Worm (Caenorhabditis elegans) whole organism, young adult: ENCODE data around the gene C16A3.6.

ENCODE experiments used
- F10E7.11 ChIP-seq: sonication (generic microtip); optimal IDR thresholded peaks from 2 replicates; lab custom pipeline; 2017; ENCODE audit warnings: mild to moderate bottlenecking, missing genetic modification characterization, moderate library complexity, missing compliant biosample characterization
- F39B2.1 ChIP-seq: fragments of 200-800 bp; sonication (Bioruptor generic); IDR thresholded peaks from 2 replicates; pipeline ENCODE4 v1.3.6; 2022; ENCODE audit warnings: missing genetic modification reagents, missing genetic modification characterization, missing compliant biosample characterization
- F52B5.7 ChIP-seq: sonication (generic microtip); optimal IDR thresholded peaks from 2 replicates; lab custom pipeline; 2016; ENCODE audit warnings: mild to moderate bottlenecking, missing genetic modification characterization, missing compliant biosample characterization
- F55B11.4 ChIP-seq: sonication (generic microtip); optimal IDR thresholded peaks from 2 replicates; lab custom pipeline; 2016; ENCODE audit warnings: missing compliant biosample characterization, missing genetic modification characterization, borderline replicate concordance; ENCODE audit not compliant: insufficient read depth
- F57A8.1 ChIP-seq: fragments of 200-800 bp; sonication (Bioruptor generic); optimal IDR thresholded peaks from 2 replicates; lab custom pipeline; 2018; ENCODE audit warnings: mild to moderate bottlenecking, missing genetic modification characterization, moderate library complexity, missing compliant biosample characterization
- T26A5.8 ChIP-seq: sonication (generic microtip); optimal IDR thresholded peaks from 2 replicates; lab custom pipeline; 2016; ENCODE audit warnings: missing genetic modification characterization, missing compliant biosample characterization
- Y53F4B.3 ChIP-seq: fragments of 200-800 bp; sonication (Bioruptor generic); IDR thresholded peaks from 2 replicates; pipeline ENCODE4 v1.3.6; 2022; ENCODE audit warnings: missing genetic modification reagents, missing genetic modification characterization, missing compliant biosample characterization
- ama-1 ChIP-seq, 3 experiments: fragments of 150-350 bp in 1 of 3; sonication (generic microtip) in 2 of 3; optimal IDR thresholded peaks; 2 replicates each; lab custom pipeline; 2014 to 2018; ENCODE audit warnings: missing biosample characterization in 2 of 3, missing genetic modification characterization in 2 of 3, missing genetic modification reagents in 2 of 3
- athp-1 ChIP-seq: sonication (generic microtip); optimal IDR thresholded peaks from 2 replicates; lab custom pipeline; 2017; ENCODE audit warnings: mild to moderate bottlenecking, missing genetic modification characterization, missing compliant biosample characterization
- attf-3 ChIP-seq: fragments of 200-800 bp; sonication (Bioruptor generic); conservative IDR thresholded peaks from 2 replicates; pipeline ENCODE4 v1.3.6; 2022; ENCODE audit warnings: missing genetic modification reagents, missing genetic modification characterization, missing compliant biosample characterization
- attf-6 ChIP-seq: fragments of 200-800 bp; sonication (Bioruptor generic); IDR thresholded peaks from 2 replicates; pipeline ENCODE4 v1.3.6; 2022; ENCODE audit warnings: missing genetic modification reagents, missing genetic modification characterization, missing compliant biosample characterization
- bed-1 ChIP-seq: fragments of 200-800 bp; sonication (Bioruptor generic); IDR thresholded peaks from 2 replicates; pipeline ENCODE4 v1.3.6; 2022; ENCODE audit warnings: missing genetic modification reagents, missing genetic modification characterization, missing compliant biosample characterization
- ccch-3 ChIP-seq: fragments of 200-800 bp; sonication (Bioruptor generic); optimal IDR thresholded peaks from 2 replicates; lab custom pipeline; 2018; ENCODE audit warnings: mild to moderate bottlenecking, missing genetic modification characterization, missing compliant biosample characterization
- ceh-58 ChIP-seq: fragments of 200-800 bp; sonication (Bioruptor generic); IDR thresholded peaks from 2 replicates; pipeline ENCODE4 v1.3.6; 2022; ENCODE audit warnings: missing genetic modification characterization, missing compliant biosample characterization
- ceh-79 ChIP-seq: sonication (generic microtip); optimal IDR thresholded peaks from 2 replicates; lab custom pipeline; 2017; ENCODE audit warnings: mild to moderate bottlenecking, missing genetic modification characterization, missing compliant biosample characterization
- ceh-91 ChIP-seq: fragments of 200-800 bp; sonication (Bioruptor generic); IDR thresholded peaks from 2 replicates; pipeline ENCODE4 v1.3.6; 2022; ENCODE audit warnings: missing genetic modification reagents, missing genetic modification characterization, missing compliant biosample characterization
- dox-1 ChIP-seq: fragments of 200-800 bp; sonication (Bioruptor generic); IDR thresholded peaks from 2 replicates; pipeline ENCODE4 v1.3.6; 2022; ENCODE audit warnings: missing genetic modification reagents, missing genetic modification characterization, missing compliant biosample characterization
- gei-17 ChIP-seq: fragments of 200-800 bp; sonication (Bioruptor generic); optimal IDR thresholded peaks from 2 replicates; lab custom pipeline; 2018; ENCODE audit warnings: mild to moderate bottlenecking, missing genetic modification characterization, missing compliant biosample characterization
- hmg-1.2 ChIP-seq: fragments of 200-800 bp; sonication (Bioruptor generic); IDR thresholded peaks from 2 replicates; pipeline ENCODE4 v1.3.6; 2022; ENCODE audit warnings: missing genetic modification reagents, missing genetic modification characterization, missing compliant biosample characterization
- hrde-1 ChIP-seq: sonication (generic microtip); optimal IDR thresholded peaks from 2 replicates; lab custom pipeline; 2016; ENCODE audit warnings: missing genetic modification characterization, mild to moderate bottlenecking, missing compliant biosample characterization, moderate library complexity, missing genotype, missing genetic modification reagents, borderline replicate concordance
- lin-26 ChIP-seq: fragments of 200-800 bp; sonication (Bioruptor generic); IDR thresholded peaks from 2 replicates; pipeline ENCODE4 v1.3.6; 2022; ENCODE audit warnings: missing genetic modification reagents, missing genetic modification characterization, missing compliant biosample characterization
- lin-35 ChIP-seq, 3 experiments: fragments of 150-350 bp in 2 of 3; sonication (generic microtip) in 1 of 3; optimal IDR thresholded peaks; 2 replicates each; lab custom pipeline; 2014 to 2018; ENCODE audit warnings: missing biosample characterization in 3 of 3, missing genetic modification characterization in 3 of 3, missing genetic modification reagents in 3 of 3
- lin-40 ChIP-seq: sonication (generic microtip); optimal IDR thresholded peaks from 2 replicates; lab custom pipeline; 2016; ENCODE audit warnings: missing genetic modification characterization, mild to moderate bottlenecking, missing compliant biosample characterization, missing genotype, missing genetic modification reagents
- lsl-1 ChIP-seq: fragments of 200-800 bp; sonication (Bioruptor generic); optimal IDR thresholded peaks from 2 replicates; lab custom pipeline; 2018; ENCODE audit warnings: mild to moderate bottlenecking, missing genetic modification characterization, moderate library complexity, missing compliant biosample characterization
- lsy-27 ChIP-seq: sonication (generic microtip); optimal IDR thresholded peaks from 2 replicates; lab custom pipeline; 2017; ENCODE audit warnings: missing genetic modification characterization, mild to moderate bottlenecking, missing compliant biosample characterization, antibody characterized with exemption, missing genotype, borderline replicate concordance; ENCODE audit not compliant: insufficient read depth
- mel-28 ChIP-seq: sonication (generic microtip); optimal IDR thresholded peaks from 2 replicates; lab custom pipeline; 2016; ENCODE audit warnings: borderline replicate concordance, mild to moderate bottlenecking, missing genetic modification characterization, missing compliant biosample characterization
- nfya-1 ChIP-seq: sonication (generic microtip); optimal IDR thresholded peaks from 2 replicates; lab custom pipeline; 2017; ENCODE audit warnings: antibody characterized with exemption, missing compliant biosample characterization, missing genetic modification characterization, borderline replicate concordance; ENCODE audit not compliant: insufficient read depth
- nfyb-1 ChIP-seq: fragments of 200-800 bp; sonication (Bioruptor generic); IDR thresholded peaks from 2 replicates; pipeline ENCODE4 v1.3.6; 2022; ENCODE audit warnings: missing genetic modification reagents, missing genetic modification characterization, missing compliant biosample characterization
- nhr-120 ChIP-seq: fragments of 200-800 bp; sonication (Bioruptor generic); IDR thresholded peaks from 2 replicates; pipeline ENCODE4 v1.3.6; 2022; ENCODE audit warnings: missing genetic modification characterization, missing compliant biosample characterization
- nhr-80 ChIP-seq: sonication (generic microtip); optimal IDR thresholded peaks from 2 replicates; lab custom pipeline; 2016; ENCODE audit warnings: missing genetic modification characterization, missing compliant biosample characterization
- pha-4 ChIP-seq: fragments of 150-350 bp; sonication (generic microtip); optimal IDR thresholded peaks from 2 replicates; lab custom pipeline; 2014; ENCODE audit warnings: missing biosample characterization, missing genetic modification reagents, missing genetic modification characterization
- repo-1 ChIP-seq: sonication (generic microtip); optimal IDR thresholded peaks from 2 replicates; lab custom pipeline; 2017; ENCODE audit warnings: mild to moderate bottlenecking, missing genetic modification characterization, missing compliant biosample characterization
- sdz-38 ChIP-seq: sonication (generic microtip); optimal IDR thresholded peaks from 2 replicates; lab custom pipeline; 2016; ENCODE audit warnings: missing genotype, missing genetic modification characterization, missing compliant biosample characterization
- sptf-2 ChIP-seq: fragments of 200-800 bp; sonication (Bioruptor generic); optimal IDR thresholded peaks from 2 replicates; lab custom pipeline; 2018; ENCODE audit warnings: mild to moderate bottlenecking, missing genetic modification characterization, missing compliant biosample characterization
- tlf-1 ChIP-seq: fragments of 200-800 bp; sonication (Bioruptor generic); optimal IDR thresholded peaks from 2 replicates; lab custom pipeline; 2018; ENCODE audit warnings: mild to moderate bottlenecking, missing genetic modification characterization, missing compliant biosample characterization
- xnd-1 ChIP-seq: sonication (generic microtip); optimal IDR thresholded peaks from 2 replicates; lab custom pipeline; 2016; ENCODE audit warnings: missing genotype, missing genetic modification reagents, missing genetic modification characterization, missing compliant biosample characterization
- ztf-22 ChIP-seq: fragments of 200-800 bp; sonication (Bioruptor generic); optimal IDR thresholded peaks from 2 replicates; lab custom pipeline; 2018; ENCODE audit warnings: mild to moderate bottlenecking, missing genetic modification characterization, moderate library complexity, missing compliant biosample characterization
- ztf-28 ChIP-seq: fragments of 200-800 bp; sonication (Bioruptor generic); IDR thresholded peaks from 2 replicates; pipeline ENCODE4 v1.3.6; 2022; ENCODE audit warnings: missing genetic modification reagents, missing genetic modification characterization, missing compliant biosample characterization

C16A3.6 gene

DNA sequence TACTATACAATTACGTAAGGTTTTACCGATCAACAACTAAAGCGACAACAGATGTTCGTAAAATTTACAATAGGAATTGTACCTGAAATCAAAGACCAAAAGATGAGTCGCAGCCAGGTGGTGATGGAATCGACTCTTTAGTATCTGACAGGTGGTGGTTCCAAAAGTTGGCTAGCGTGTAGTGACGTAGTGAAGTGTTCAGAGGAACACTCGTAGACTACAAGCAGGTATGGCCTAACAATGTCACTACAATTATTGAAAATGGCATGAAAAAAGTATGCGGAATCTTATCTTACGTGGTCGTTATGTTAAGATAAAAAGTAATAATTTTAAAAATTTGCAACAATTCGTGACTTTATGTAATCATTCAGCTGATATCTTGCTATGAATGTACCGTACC is 42.5 kb downstream of the C16A3.6 start:
- TF ChIP-seq ztf-22 (no peak), lin-40 (tag; lab: Kevin White, UChicago) (no peak), xnd-1 (tag; lab: Kevin White, UChicago) (no peak), ztf-28 (GFP tag; lab: Robert Waterston, UW) (no peak), F10E7.11 (tag; lab: Kevin White, UChicago) (no peak), lin-35 (GFP tag; optimal IDR thresholded peaks at IDR 0.05; lab: Kevin White, UChicago) (peak in 1 of 3 experiments; percentile 6), repo-1 (tag; lab: Kevin White, UChicago) (peak; percentile 25), ama-1 (optimal IDR thresholded peaks at IDR 0.05; lab: Kevin White, UChicago) (peak; percentile 43), ama-1 (GFP tag; optimal IDR thresholded peaks at IDR 0.05; lab: Kevin White, UChicago) (no peak), gei-17 (GFP tag; lab: Kevin White, UChicago) (no peak), bed-1 (GFP tag; lab: Robert Waterston, UW) (no peak), F39B2.1 (GFP tag; lab: Robert Waterston, UW) (no peak), nfyb-1 (GFP tag; lab: Robert Waterston, UW) (no peak), hrde-1 (tag; lab: Kevin White, UChicago) (no peak), sdz-38 (tag; lab: Kevin White, UChicago) (no peak)

DNA sequence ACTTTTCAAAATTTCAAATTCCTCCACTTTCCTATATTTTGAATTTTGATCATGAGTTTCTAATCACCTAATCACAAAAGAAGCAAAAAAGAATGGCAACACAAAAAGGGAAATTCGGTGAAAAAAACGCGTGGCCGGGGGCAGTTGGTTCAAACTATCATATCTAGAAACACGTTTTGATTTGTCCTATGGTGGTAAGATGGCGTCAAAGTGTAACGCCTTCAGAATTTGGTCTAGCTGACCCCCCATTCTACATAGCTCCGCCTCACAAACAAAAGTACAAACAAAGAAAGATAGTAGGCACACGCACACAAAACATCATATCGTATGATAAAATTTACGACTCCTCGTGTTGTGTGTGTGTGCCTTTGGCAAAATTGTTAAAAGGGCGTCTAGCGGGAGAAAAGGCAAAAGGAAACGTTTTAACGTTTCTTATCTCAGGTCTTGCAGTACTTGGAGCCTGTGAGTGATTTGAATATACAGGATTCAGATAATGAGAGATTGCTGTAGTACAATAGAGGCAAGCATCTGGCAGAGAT is 43.0 kb downstream of the C16A3.6 start:
- TF ChIP-seq ceh-91 (GFP tag; lab: Robert Waterston, UW) (no peak), F52B5.7 (tag; lab: Kevin White, UChicago) (no peak), athp-1 (tag; lab: Kevin White, UChicago) (no peak), nhr-120 (no peak), attf-3 (no peak), pha-4 (tag; lab: Kevin White, UChicago) (no peak), lsy-27 (tag; lab: Kevin White, UChicago) (no peak), Y53F4B.3 (GFP tag; lab: Robert Waterston, UW) (no peak), mel-28 (tag; lab: Kevin White, UChicago) (no peak), sptf-2 (no peak), tlf-1 (no peak), T26A5.8 (no peak), ceh-79 (tag; lab: Kevin White, UChicago) (no peak), lsl-1 (GFP tag; lab: Kevin White, UChicago) (no peak), hmg-1.2 (GFP tag; lab: Robert Waterston, UW) (peak; percentile 30; the same call in 1 of the 2 replicates), ccch-3 (no peak), ztf-22 (no peak), ama-1 (optimal IDR thresholded peaks at IDR 0.05; lab: Kevin White, UChicago) (no peak), ama-1 (GFP tag; optimal IDR thresholded peaks at IDR 0.05; lab: Kevin White, UChicago) (no peak), lin-26 (GFP tag; lab: Robert Waterston, UW) (peak; percentile 46; the same call in 1 of the 2 replicates), nfya-1 (tag; lab: Kevin White, UChicago) (no peak), dox-1 (peak; percentile 15; the same call in 1 of the 2 replicates), F57A8.1 (GFP tag; lab: Kevin White, UChicago) (no peak), nhr-80 (tag; lab: Kevin White, UChicago) (peak; percentile 72), ceh-58 (GFP tag; lab: Robert Waterston, UW) (no peak), attf-6 (GFP tag; lab: Robert Waterston, UW) (no peak), F55B11.4 (tag; lab: Kevin White, UChicago) (no peak)
- TF ChIP-seq, all 124 proteins: peak for 4
